Worm (Caenorhabditis elegans) whole organism, L3 larva: ENCODE results near the gene Y57E12AL.1.

Experiments
- R02D3.7 ChIP-seq: fragments of 150-350 bp; optimal IDR thresholded peaks from 2 replicates; lab custom pipeline; 2014; ENCODE audit warnings: missing biosample characterization, missing genetic modification characterization
- mdl-1 ChIP-seq: fragments of 150-350 bp; optimal IDR thresholded peaks from 2 replicates; lab custom pipeline; 2014; ENCODE audit warnings: missing biosample characterization, missing genetic modification characterization
- nhr-23 ChIP-seq: fragments of 150-350 bp; optimal IDR thresholded peaks from 2 replicates; lab custom pipeline; 2014; ENCODE audit warnings: missing biosample characterization, missing genetic modification reagents, missing genetic modification characterization
- nhr-237 ChIP-seq: fragments of 150-350 bp; optimal IDR thresholded peaks from 2 replicates; lab custom pipeline; 2014; ENCODE audit warnings: missing biosample characterization, missing genetic modification characterization
- nhr-25 ChIP-seq: sonication (generic microtip); optimal IDR thresholded peaks from 2 replicates; lab custom pipeline; 2017; ENCODE audit warnings: missing biosample characterization, missing genetic modification characterization
- unc-62 ChIP-seq: fragments of 150-350 bp; sonication (generic microtip); optimal IDR thresholded peaks from 4 replicates; lab custom pipeline; 2014; ENCODE audit warnings: missing biosample characterization, missing genetic modification reagents, missing genetic modification characterization

- TF ChIP-seq nhr-237 (tag; lab: Kevin White, UChicago) (no peak), nhr-23 (tag; lab: Kevin White, UChicago) (no peak), unc-62 (GFP tag; lab: Kevin White, UChicago) (no peak), mdl-1 (tag; lab: Kevin White, UChicago) (no peak), R02D3.7 (tag; lab: Kevin White, UChicago) (no peak), nhr-25 (tag; lab: Kevin White, UChicago) (no peak)
These were observed 50.9 kb downstream of the Y57E12AL.1 start for ce11 chrV:7111276-7111675.
